Fruit fly (Drosophila melanogaster): ENCODE data around the gene CG3769.

dm6 chr2L:9455157-9455556, 20.0 kb downstream of the CG3769 start:
- TF ChIP-seq CG32121 (GFP tag; IDR thresholded peaks at IDR 0.05) (no peak), EcR (GFP tag; optimal IDR thresholded peaks at IDR 0.05) (no peak), CG12605 (GFP tag; IDR thresholded peaks at IDR 0.05) (no peak), Snoo (tag; optimal IDR thresholded peaks at IDR 0.05) (no peak), CG9948 (tag; optimal IDR thresholded peaks at IDR 0.05) (no peak), D1 (tag; optimal IDR thresholded peaks at IDR 0.05) (no peak)

Measured in whole organism, pupa.